Fruit fly (Drosophila melanogaster) whole organism, prepupa: ENCODE results near the gene Hr39.

Experiments used
- CG15336 ChIP-seq: fragments of 200-800 bp; sonication (Bioruptor generic); IDR thresholded peaks from 2 replicates; pipeline ENCODE4 v1.3.6; 2022; ENCODE audit warnings: missing biosample characterization, missing genetic modification characterization
- CG4318 ChIP-seq: fragments of 200-800 bp; sonication (Bioruptor generic); optimal IDR thresholded peaks from 3 replicates; lab custom pipeline; 2017; ENCODE audit warnings: missing biosample characterization, mild to moderate bottlenecking, missing genetic modification characterization
- Lpt ChIP-seq: fragments of 200-800 bp; sonication (Bioruptor generic); optimal IDR thresholded peaks from 3 replicates; lab custom pipeline; 2016; ENCODE audit warnings: missing biosample characterization, missing genetic modification characterization
- OdsH ChIP-seq: fragments of 200-800 bp; sonication (Bioruptor generic); optimal IDR thresholded peaks from 3 replicates; lab custom pipeline; 2016; ENCODE audit warnings: missing biosample characterization, missing genetic modification characterization
- net ChIP-seq: fragments of 200-800 bp; sonication (Bioruptor generic); optimal IDR thresholded peaks from 3 replicates; lab custom pipeline; 2016; ENCODE audit warnings: missing biosample characterization, missing genetic modification characterization
- salr ChIP-seq, 2 experiments: fragments of 200-800 bp; sonication (Bioruptor generic); optimal IDR thresholded peaks; 3 replicates each; lab custom pipeline; 2016 to 2018; ENCODE audit warnings: missing biosample characterization in 2 of 2, missing genetic modification characterization in 2 of 2, mild to moderate bottlenecking in 1 of 2
- vri ChIP-seq: fragments of 200-800 bp; sonication (Bioruptor generic); optimal IDR thresholded peaks from 3 replicates; lab custom pipeline; 2016; ENCODE audit warnings: missing biosample characterization, mild to moderate bottlenecking, missing genetic modification characterization

DNA sequence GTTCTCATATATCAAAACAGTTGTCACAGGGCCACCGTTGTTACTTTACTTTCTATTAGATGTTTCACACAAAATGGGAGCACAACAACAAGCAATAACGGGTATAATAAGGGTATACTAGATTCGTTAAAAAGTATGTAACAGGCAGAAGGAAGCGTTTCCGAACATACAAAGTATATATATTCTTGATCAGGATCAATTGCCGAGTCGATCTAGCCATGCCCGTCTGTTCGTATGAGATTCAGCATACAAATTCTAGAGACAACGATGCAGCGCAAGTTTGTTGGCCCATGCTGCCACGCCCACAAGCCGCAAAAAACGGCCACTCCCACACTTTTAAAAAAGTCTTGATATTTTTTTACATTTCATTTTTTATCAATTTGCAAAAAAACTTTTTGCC, 36.8 kb upstream of the Hr39 start, which contains the start of gene CG31624:
- TF ChIP-seq Lpt (GFP tag; lab: Kevin White, UChicago): no peak
- no peak for TF ChIP-seq OdsH (GFP tag; lab: Kevin White, UChicago)
- no peak for TF ChIP-seq CG4318 (GFP tag; lab: Kevin White, UChicago)
- TF ChIP-seq CG15336 (GFP tag; lab: Robert Waterston, UW): no peak
- no peak for TF ChIP-seq salr (GFP tag; optimal IDR thresholded peaks at IDR 0.05; lab: Kevin White, UChicago)
- no peak for TF ChIP-seq vri (GFP tag; lab: Kevin White, UChicago)
- no peak for TF ChIP-seq net (GFP tag; lab: Kevin White, UChicago)
